Worm (Caenorhabditis elegans): Measurements from ENCODE around the gene F45D3.3.

Gene F45D3.3

ce11 chrV:12576495-12576947, 26.3 kb upstream of the F45D3.3 start, which contains the start of gene grl-23:
TSS of gene grl-23 (minus strand) at chrV:12576897.
- TF ChIP-seq Y5F2A.4 (GFP tag; optimal IDR thresholded peaks at IDR 0.05), result no peak
- TF ChIP-seq nhr-41 (GFP tag; IDR thresholded peaks at IDR 0.05), result no peak
- no peak for TF ChIP-seq unc-39 (tag; optimal IDR thresholded peaks at IDR 0.05)
- TF ChIP-seq tag-97 (GFP tag; IDR thresholded peaks at IDR 0.05), result no peak
- TF ChIP-seq set-16 (GFP tag; IDR thresholded peaks at IDR 0.05), result peak; percentile 91

ce11 chrV:12575846-12576245, 25.7 kb upstream of the F45D3.3 start:
- TF ChIP-seq set-16 (GFP tag; IDR thresholded peaks at IDR 0.05) (peak; percentile 97), vab-7 (GFP tag; IDR thresholded peaks at IDR 0.05) (no peak), tag-97 (GFP tag; IDR thresholded peaks at IDR 0.05) (no peak), spr-1 (tag; optimal IDR thresholded peaks at IDR 0.05) (no peak), pha-4 (GFP tag; IDR thresholded peaks at IDR 0.05) (peak; percentile 58; the same call in 1 of the 2 replicates), pha-4 (tag; optimal IDR thresholded peaks at IDR 0.05) (no peak)

ce11 chrV:12570271-12570670, 20.1 kb upstream of the F45D3.3 start:
- no peak for TF ChIP-seq ama-1 (optimal IDR thresholded peaks at IDR 0.05)
- no peak for TF ChIP-seq dmd-6 (GFP tag; IDR thresholded peaks at IDR 0.05)
- TF ChIP-seq cey-2 (tag; optimal IDR thresholded peaks at IDR 0.05; ENCODE audit: borderline replicate concordance, insufficient read depth), result no peak
- TF ChIP-seq egl-27 (tag; optimal IDR thresholded peaks at IDR 0.05), result no peak
- no peak for TF ChIP-seq madf-5 (GFP tag; IDR thresholded peaks at IDR 0.05)
- no peak for TF ChIP-seq lim-7 (GFP tag; IDR thresholded peaks at IDR 0.05)

ce11 chrV:12567850-12568249, 17.7 kb upstream of the F45D3.3 start, which contains the start of gene E02A10.4:
TSS of gene E02A10.4 (minus strand) at chrV:12567950.
- TF ChIP-seq dmd-9 (GFP tag; IDR thresholded peaks at IDR 0.05), result no peak
- TF ChIP-seq unc-39 (tag; optimal IDR thresholded peaks at IDR 0.05), result no peak
- TF ChIP-seq F10B5.3 (tag; optimal IDR thresholded peaks at IDR 0.05), result no peak
- no peak for TF ChIP-seq mdl-1 (tag; optimal IDR thresholded peaks at IDR 0.05)
- TF ChIP-seq ces-1 (GFP tag; optimal IDR thresholded peaks at IDR 0.05), result no peak

ce11 chrV:12567312-12567711, 17.1 kb upstream of the F45D3.3 start:
- TF ChIP-seq unc-62 (GFP tag; optimal IDR thresholded peaks at IDR 0.05 in 1 of 2) (peak in 1 of 2 experiments; percentile 97), unc-62 (tag; optimal IDR thresholded peaks at IDR 0.05) (no peak), zip-2 (tag; optimal IDR thresholded peaks at IDR 0.05) (no peak)

- TF ChIP-seq php-3 (GFP tag; IDR thresholded peaks at IDR 0.05) (no peak), F26F4.8 (GFP tag; conservative IDR thresholded peaks at IDR 0.05) (no peak), lin-13 (GFP tag; optimal IDR thresholded peaks at IDR 0.05) (no peak), ztf-7 (tag; optimal IDR thresholded peaks at IDR 0.05) (no peak), lin-38 (GFP tag; IDR thresholded peaks at IDR 0.05) (no peak), nhr-111 (GFP tag; optimal IDR thresholded peaks at IDR 0.05) (no peak), ceh-28 (tag; optimal IDR thresholded peaks at IDR 0.05) (no peak), spr-3 (GFP tag; optimal IDR thresholded peaks at IDR 0.05) (no peak), mdt-29 (GFP tag; IDR thresholded peaks at IDR 0.05) (no peak), fos-1 (tag; optimal IDR thresholded peaks at IDR 0.05) (no peak), unc-130 (GFP tag; optimal IDR thresholded peaks at IDR 0.05) (no peak), attf-4 (tag; optimal IDR thresholded peaks at IDR 0.05) (no peak), gei-8 (GFP tag; optimal IDR thresholded peaks at IDR 0.05) (no peak), madf-9 (GFP tag; conservative IDR thresholded peaks at IDR 0.05) (no peak), Y105C5A.15 (GFP tag; IDR thresholded peaks at IDR 0.05) (no peak), ztf-11 (tag; optimal IDR thresholded peaks at IDR 0.05) (no peak), Y5F2A.4 (GFP tag; optimal IDR thresholded peaks at IDR 0.05) (no peak)
Observed at ce11 chrV:12564902-12565301, 14.7 kb upstream of the F45D3.3 start.

Measured in whole organism, L4 larva.